Fruit fly (Drosophila melanogaster) S2 (cell line): ENCODE data around the gene CG32373.

Experiments
- CG8478 ChIP-seq: fragments of >200 bp; optimal IDR thresholded peaks from 2 replicates; lab custom pipeline; 2018
- CTCF ChIP-seq, 2 experiments: fragments of >200 bp; optimal IDR thresholded peaks; 2 replicates each; lab custom pipeline; 2018

DNA sequence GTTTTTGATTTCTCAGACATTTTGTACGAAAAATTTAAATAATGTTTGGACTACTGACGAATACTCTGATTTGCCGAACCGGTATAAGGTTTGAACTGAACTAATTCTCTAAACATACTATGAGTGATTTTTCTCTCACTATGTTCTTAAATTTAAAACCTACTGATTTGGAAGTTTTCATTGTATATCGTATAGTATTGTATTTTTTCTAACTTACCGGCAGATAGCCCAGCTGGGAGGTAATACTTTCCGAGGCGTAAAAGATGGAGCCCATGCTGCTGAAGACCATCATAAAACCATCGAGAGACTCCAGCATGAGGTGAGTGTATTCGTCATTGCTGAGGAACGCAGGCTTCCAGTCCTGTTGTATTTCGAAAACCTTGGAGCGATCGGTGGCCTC is 117.9 kb downstream of the CG32373 start, which contains the start of gene CG32371:
- TF ChIP-seq CG8478 (lab: Kevin White, UChicago) (no peak), CTCF (optimal IDR thresholded peaks at IDR 0.05; lab: Kevin White, UChicago) (no peak)
